Worm (Caenorhabditis elegans): ENCODE results near the gene frm-2.

ce11 chrIII:5942104-5942503 lies 39.8 kb downstream of the frm-2 start:
- TF ChIP-seq elt-3 (tag; optimal IDR thresholded peaks at IDR 0.05) (no peak), ztf-11 (tag; optimal IDR thresholded peaks at IDR 0.05) (no peak), nhr-12 (tag; optimal IDR thresholded peaks at IDR 0.05) (no peak), lin-32 (GFP tag; optimal IDR thresholded peaks at IDR 0.05) (no peak), snpc-4 (tag; optimal IDR thresholded peaks at IDR 0.05) (no peak), nhr-28 (tag; optimal IDR thresholded peaks at IDR 0.05) (no peak), nhr-76 (tag; optimal IDR thresholded peaks at IDR 0.05) (no peak), unc-62 (GFP tag; optimal IDR thresholded peaks at IDR 0.05) (no peak), unc-39 (tag; optimal IDR thresholded peaks at IDR 0.05) (no peak), mep-1 (tag; optimal IDR thresholded peaks at IDR 0.05) (no peak), ceh-39 (tag; optimal IDR thresholded peaks at IDR 0.05) (no peak)

Measured in whole organism, mixed stage, embryonic.